Fruit fly (Drosophila melanogaster): Measurements from ENCODE around the gene nAChRalpha1.

DNA sequence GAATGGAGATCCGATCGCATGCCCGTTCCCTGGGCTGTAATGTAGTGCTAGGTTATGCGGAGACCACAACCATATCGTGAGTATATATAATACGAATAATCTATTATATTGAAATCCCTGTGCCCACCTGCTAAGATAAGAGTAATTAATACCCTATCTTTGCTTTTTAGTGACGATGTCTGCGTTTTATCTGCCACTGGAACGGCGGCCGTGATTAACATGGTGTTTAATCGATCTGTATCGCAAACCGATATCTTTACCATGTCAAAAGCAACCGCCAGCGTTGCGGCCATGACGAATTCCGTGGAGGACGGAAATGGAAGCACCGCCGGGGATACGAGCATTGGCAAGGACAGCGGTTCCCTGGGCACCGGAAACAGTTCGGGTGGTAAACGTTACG, 103.5 kb downstream of the nAChRalpha1 start:
- no peak for TF ChIP-seq CG8478 (optimal IDR thresholded peaks at IDR 0.05)
- no peak for TF ChIP-seq CTCF (optimal IDR thresholded peaks at IDR 0.05)
